Fruit fly (Drosophila melanogaster): ENCODE results near the gene Cpr72Ec.

DNA sequence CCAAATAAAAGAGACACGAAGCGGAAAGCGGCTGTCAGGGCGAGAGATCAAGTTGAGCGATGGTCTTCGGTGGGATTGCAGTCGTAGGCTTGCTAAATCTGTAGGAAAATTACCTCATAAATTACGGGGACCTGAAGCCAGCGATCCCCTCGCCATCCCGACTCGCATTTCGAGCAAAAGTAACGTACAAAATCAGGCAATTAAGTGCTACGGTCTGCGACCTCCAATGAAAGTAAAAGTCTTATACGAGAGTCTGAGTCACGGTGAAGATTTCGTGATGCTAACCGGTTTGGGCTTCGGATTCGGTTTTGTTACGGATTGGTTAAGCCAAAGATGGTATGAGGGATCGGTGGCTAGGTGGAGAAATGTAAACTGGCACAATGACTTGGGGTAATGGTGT is 27.3 kb downstream of the Cpr72Ec start:
- TF ChIP-seq acj6 (GFP tag; optimal IDR thresholded peaks at IDR 0.05) (no peak), Hr38 (GFP tag; optimal IDR thresholded peaks at IDR 0.05) (no peak), CG11294 (GFP tag; IDR thresholded peaks at IDR 0.05) (no peak), dac (GFP tag; optimal IDR thresholded peaks at IDR 0.05) (no peak), OdsH (GFP tag; optimal IDR thresholded peaks at IDR 0.05) (no peak), CG8119 (GFP tag; IDR thresholded peaks at IDR 0.05) (no peak)
